Worm (Caenorhabditis elegans): ENCODE results near the gene F21G4.3.

Gene F21G4.3

DNA sequence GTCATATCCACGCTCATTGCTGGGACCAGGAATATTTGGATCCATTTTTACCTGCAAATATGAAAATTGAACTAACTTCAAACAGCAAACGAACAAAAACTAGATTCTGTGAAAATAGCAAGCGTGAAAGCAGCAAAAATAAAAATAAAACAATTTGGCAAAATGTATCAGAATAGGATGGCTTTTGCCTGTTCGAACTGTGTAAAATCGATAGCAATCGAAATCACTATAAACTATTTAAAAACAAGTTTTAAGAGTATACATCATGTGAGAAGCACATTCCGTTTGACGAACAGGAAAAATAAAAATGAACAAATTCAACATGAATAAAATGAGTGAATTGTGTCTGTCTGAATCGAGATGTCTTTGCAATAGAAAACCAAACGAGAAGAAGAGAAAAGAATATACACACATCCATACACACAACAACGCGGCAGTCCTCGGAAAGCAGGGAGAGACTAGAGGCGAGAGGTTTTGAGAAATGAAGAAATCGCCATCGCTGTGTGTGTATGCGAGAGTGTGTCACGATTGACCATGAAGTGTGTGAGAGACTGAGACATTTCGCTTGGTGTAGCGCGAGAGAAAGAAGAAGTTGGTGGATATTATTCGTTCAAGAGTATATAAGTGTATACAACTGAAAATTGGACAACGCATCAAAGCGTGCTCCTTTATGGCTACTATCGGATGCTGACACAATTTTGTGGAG lies 4.6 kb downstream of the F21G4.3 start, which contains the start of gene phf-34 (continued):
- TF ChIP-seq rbr-2 (tag; optimal IDR thresholded peaks at IDR 0.05), result peak; percentile 58
- TF ChIP-seq lin-29 (GFP tag; IDR thresholded peaks at IDR 0.05), result no peak
- TF ChIP-seq lin-1 (GFP tag; IDR thresholded peaks at IDR 0.05), result no peak
- peak in 1 of 2 experiments; percentile 60 for TF ChIP-seq mdl-1 (tag; optimal IDR thresholded peaks at IDR 0.05)
- TF ChIP-seq madf-9 (GFP tag; conservative IDR thresholded peaks at IDR 0.05), result no peak
- no peak for TF ChIP-seq ceh-20 (GFP tag; IDR thresholded peaks at IDR 0.05)
- no peak for TF ChIP-seq F10B5.3 (tag; optimal IDR thresholded peaks at IDR 0.05)
- no peak for TF ChIP-seq pha-4 (GFP tag; IDR thresholded peaks at IDR 0.05)
- no peak for TF ChIP-seq pha-4 (tag; optimal IDR thresholded peaks at IDR 0.05)
- peak in 1 of 2 experiments; percentile 61 for TF ChIP-seq unc-62 (GFP tag; optimal IDR thresholded peaks at IDR 0.05 in 1 of 2)
- no peak for TF ChIP-seq unc-62 (tag; optimal IDR thresholded peaks at IDR 0.05)
- TF ChIP-seq sdz-12 (GFP tag; optimal IDR thresholded peaks at IDR 0.05), result no peak
- TF ChIP-seq madf-5 (GFP tag; IDR thresholded peaks at IDR 0.05), result no peak
- TF ChIP-seq nhr-76 (tag; optimal IDR thresholded peaks at IDR 0.05), result no peak
- peak; percentile 14 for TF ChIP-seq dpl-1 (GFP tag; optimal IDR thresholded peaks at IDR 0.05)
- no peak for TF ChIP-seq php-3 (GFP tag; IDR thresholded peaks at IDR 0.05)
- TF ChIP-seq hlh-30 (tag; optimal IDR thresholded peaks at IDR 0.05; ENCODE audit: insufficient read depth), result peak; percentile 62
- TF ChIP-seq aha-1 (tag), result peak; percentile 72
- peak; percentile 5 for TF ChIP-seq nhr-77 (tag; optimal IDR thresholded peaks at IDR 0.05)
- TF ChIP-seq zip-2 (tag; optimal IDR thresholded peaks at IDR 0.05), result no peak
- TF ChIP-seq hmg-1.1 (GFP tag; IDR thresholded peaks at IDR 0.05), result peak; percentile 70
- TF ChIP-seq mep-1 (tag; optimal IDR thresholded peaks at IDR 0.05), result no peak
- TF ChIP-seq lin-15B (tag; optimal IDR thresholded peaks at IDR 0.05), result no peak
- TF ChIP-seq D1046.2 (GFP tag; IDR thresholded peaks at IDR 0.05), result no peak
- no peak for TF ChIP-seq unc-39 (tag; optimal IDR thresholded peaks at IDR 0.05)
- no peak for TF ChIP-seq Y48G9A.11 (GFP tag; IDR thresholded peaks at IDR 0.05)
- no peak for TF ChIP-seq nhr-6 (tag; optimal IDR thresholded peaks at IDR 0.05)
- TF ChIP-seq nhr-28 (tag; optimal IDR thresholded peaks at IDR 0.05), result peak; percentile 70
- no peak for TF ChIP-seq nhr-10 (tag; optimal IDR thresholded peaks at IDR 0.05)

DNA sequence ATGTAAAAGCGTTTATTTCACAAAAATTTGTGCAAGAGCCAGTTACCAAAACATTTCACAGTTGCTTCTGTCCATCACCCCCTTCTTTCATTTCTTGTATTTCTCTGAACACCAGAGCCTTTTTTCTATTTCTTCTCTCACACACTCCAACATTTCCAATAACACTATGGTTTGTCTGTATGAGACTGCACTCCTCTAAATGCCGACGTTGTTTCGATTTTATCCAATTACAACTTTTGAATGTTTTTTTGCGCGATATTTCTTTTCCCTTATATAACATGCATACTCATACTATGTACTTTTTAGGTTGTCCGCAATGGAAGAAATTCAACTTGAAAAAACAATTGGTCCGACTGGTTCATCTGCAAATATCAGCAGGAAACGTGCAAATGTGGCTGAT lies 10.9 kb downstream of the F21G4.3 start, which contains the start of gene F21G4.5:
F21G4.5 (plus strand) TSS at position 301 of the 400 bp plus-strand sequence.
- TF ChIP-seq ceh-20 (GFP tag; IDR thresholded peaks at IDR 0.05), result no peak
- no peak for TF ChIP-seq hlh-30 (tag; optimal IDR thresholded peaks at IDR 0.05; ENCODE audit: insufficient read depth)

DNA sequence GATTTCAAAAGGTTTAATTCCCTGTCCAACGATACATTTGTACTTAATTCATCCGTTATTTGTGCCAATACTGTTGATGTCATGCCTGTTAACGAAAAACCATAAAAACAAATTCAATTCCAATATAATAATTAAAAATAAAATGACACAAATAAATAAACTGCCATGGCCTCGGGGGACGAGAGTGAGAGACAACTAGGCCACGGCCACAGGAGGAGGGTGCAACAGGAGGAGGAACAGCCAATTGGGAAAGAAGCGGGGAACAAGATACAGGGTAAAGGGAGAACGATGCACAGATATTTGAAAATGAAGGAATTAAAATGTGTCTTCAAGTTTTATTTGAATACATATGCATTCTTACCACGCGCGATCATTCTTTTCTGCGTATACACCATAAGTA lies 22.4 kb downstream of the F21G4.3 start, which contains the start of gene F21G4.6:
F21G4.6 (minus strand) TSS at position 87 of the 400 bp plus-strand sequence.
- TF ChIP-seq nhr-10 (tag; optimal IDR thresholded peaks at IDR 0.05), result no peak
- no peak for TF ChIP-seq ceh-28 (tag; optimal IDR thresholded peaks at IDR 0.05)
- no peak for TF ChIP-seq fkh-10 (GFP tag; optimal IDR thresholded peaks at IDR 0.05)
- no peak for TF ChIP-seq pqm-1 (tag; optimal IDR thresholded peaks at IDR 0.05)
- TF ChIP-seq lin-13 (GFP tag; optimal IDR thresholded peaks at IDR 0.05), result no peak
- no peak for TF ChIP-seq jun-1 (tag; optimal IDR thresholded peaks at IDR 0.05)
- no peak for TF ChIP-seq nhr-42 (GFP tag; IDR thresholded peaks at IDR 0.05)
- TF ChIP-seq lsy-2 (tag; optimal IDR thresholded peaks at IDR 0.05), result no peak
- TF ChIP-seq Y5F2A.4 (GFP tag; optimal IDR thresholded peaks at IDR 0.05), result no peak
- TF ChIP-seq tra-1 (GFP tag; IDR thresholded peaks at IDR 0.05), result no peak
- TF ChIP-seq T26A8.4 (GFP tag; IDR thresholded peaks at IDR 0.05), result no peak
- TF ChIP-seq ztf-7 (tag; optimal IDR thresholded peaks at IDR 0.05), result no peak
- no peak for TF ChIP-seq zag-1 (tag; optimal IDR thresholded peaks at IDR 0.05)
- no peak for TF ChIP-seq nhr-48 (tag; optimal IDR thresholded peaks at IDR 0.05)

Measured in whole organism, L4 larva.